Fruit fly (Drosophila melanogaster): ENCODE data around the gene CG13083.

CG13083 gene

dm6 chr2L:19516062-19516461 lies 28.8 kb downstream of the CG13083 start:
- no peak for TF ChIP-seq CG32264 (GFP tag; optimal IDR thresholded peaks at IDR 0.05)
- peak; percentile 34 for TF ChIP-seq psq (GFP tag; optimal IDR thresholded peaks at IDR 0.05)

dm6 chr2L:19517154-19517814 lies 30.0 kb downstream of the CG13083 start, which contains the start of gene Hasp:
TSS of gene Hasp (minus strand) at chr2L:19517204.
- TF ChIP-seq Dif (GFP tag; optimal IDR thresholded peaks at IDR 0.05; ENCODE audit: partially characterized antibody) (no peak), ey (GFP tag; optimal IDR thresholded peaks at IDR 0.05) (no peak), Myc (optimal IDR thresholded peaks at IDR 0.05) (no peak), HLH106 (tag; optimal IDR thresholded peaks at IDR 0.05) (peak; percentile 17)

dm6 chr2L:19518636-19519086 lies 31.4 kb downstream of the CG13083 start, which contains the start of gene CG10132:
TSS of gene CG10132 (plus strand) at chr2L:19518824.
- TF ChIP-seq usp (GFP tag; optimal IDR thresholded peaks at IDR 0.05) (no peak), Vsx2 (GFP tag; optimal IDR thresholded peaks at IDR 0.05; ENCODE audit: partially characterized antibody) (no peak), CG32264 (GFP tag; optimal IDR thresholded peaks at IDR 0.05) (no peak), sage (GFP tag; optimal IDR thresholded peaks at IDR 0.05) (no peak)

dm6 chr2L:19519611-19520010 lies 32.3 kb downstream of the CG13083 start:
- no peak for TF ChIP-seq Hr78 (GFP tag; optimal IDR thresholded peaks at IDR 0.05)
- no peak for TF ChIP-seq Rel (GFP tag; optimal IDR thresholded peaks at IDR 0.05)
- TF ChIP-seq Rel (tag; optimal IDR thresholded peaks at IDR 0.05) = no peak
- no peak for TF ChIP-seq Hnf4 (GFP tag; optimal IDR thresholded peaks at IDR 0.05)
- TF ChIP-seq usp (GFP tag; optimal IDR thresholded peaks at IDR 0.05) = no peak
- no peak for TF ChIP-seq CG32264 (GFP tag; optimal IDR thresholded peaks at IDR 0.05)
- no peak for TF ChIP-seq foxo (GFP tag; optimal IDR thresholded peaks at IDR 0.05)
- no peak for TF ChIP-seq pan (optimal IDR thresholded peaks at IDR 0.05)
- no peak for TF ChIP-seq rgr (GFP tag; optimal IDR thresholded peaks at IDR 0.05)
- TF ChIP-seq h (GFP tag; optimal IDR thresholded peaks at IDR 0.05) = no peak
- TF ChIP-seq Myc (optimal IDR thresholded peaks at IDR 0.05) = no peak
- no peak for TF ChIP-seq br (GFP tag; optimal IDR thresholded peaks at IDR 0.05)
- TF ChIP-seq jim (GFP tag; optimal IDR thresholded peaks at IDR 0.05) = no peak
- no peak for TF ChIP-seq N (GFP tag; optimal IDR thresholded peaks at IDR 0.05)
- TF ChIP-seq CrebA (GFP tag; optimal IDR thresholded peaks at IDR 0.05; ENCODE audit: borderline replicate concordance) = no peak
- TF ChIP-seq woc (GFP tag; optimal IDR thresholded peaks at IDR 0.05) = no peak
- TF ChIP-seq Hr83 (GFP tag; optimal IDR thresholded peaks at IDR 0.05; ENCODE audit: poor library complexity, severe bottlenecking) = no peak
- TF ChIP-seq dmrt93B (GFP tag; optimal IDR thresholded peaks at IDR 0.05) = no peak
- no peak for TF ChIP-seq fru (GFP tag; optimal IDR thresholded peaks at IDR 0.05)
- TF ChIP-seq Sp1 (GFP tag; optimal IDR thresholded peaks at IDR 0.05) = no peak

- TF ChIP-seq brk (GFP tag; optimal IDR thresholded peaks at IDR 0.05) = no peak
- peak; percentile 51 for TF ChIP-seq Myc (optimal IDR thresholded peaks at IDR 0.05)
- TF ChIP-seq Hr78 (GFP tag; optimal IDR thresholded peaks at IDR 0.05) = no peak
- peak; percentile 30 for TF ChIP-seq sage (GFP tag; optimal IDR thresholded peaks at IDR 0.05)
- TF ChIP-seq Sp1 (GFP tag; optimal IDR thresholded peaks at IDR 0.05) = no peak
- peak; percentile 25 for TF ChIP-seq h (GFP tag; optimal IDR thresholded peaks at IDR 0.05)
- TF ChIP-seq rgr (GFP tag; optimal IDR thresholded peaks at IDR 0.05) = peak; percentile 19
- no peak for TF ChIP-seq Dfd (GFP tag; optimal IDR thresholded peaks at IDR 0.05)
Measured at dm6 chr2L:19526316-19526715, 39.0 kb downstream of the CG13083 start, which contains the start of the genes Dpm1 and CG10137. TSS of gene Dpm1 (minus strand) at chr2L:19526368. TSS of gene CG10137 (plus strand) at chr2L:19526686.

- TF ChIP-seq Sp1 (GFP tag; optimal IDR thresholded peaks at IDR 0.05) (no peak), Dif (GFP tag; optimal IDR thresholded peaks at IDR 0.05; ENCODE audit: partially characterized antibody) (no peak), psq (GFP tag; optimal IDR thresholded peaks at IDR 0.05) (no peak), GATAd (GFP tag; optimal IDR thresholded peaks at IDR 0.05) (no peak), fru (GFP tag; optimal IDR thresholded peaks at IDR 0.05) (no peak), tai (GFP tag; optimal IDR thresholded peaks at IDR 0.05) (no peak), br (GFP tag; optimal IDR thresholded peaks at IDR 0.05) (no peak), ey (GFP tag; optimal IDR thresholded peaks at IDR 0.05) (no peak), usp (GFP tag; optimal IDR thresholded peaks at IDR 0.05) (no peak), Jra (GFP tag; optimal IDR thresholded peaks at IDR 0.05) (no peak), lola (GFP tag; optimal IDR thresholded peaks at IDR 0.05) (no peak), woc (GFP tag; optimal IDR thresholded peaks at IDR 0.05) (no peak), Myc (optimal IDR thresholded peaks at IDR 0.05) (no peak), CG32264 (GFP tag; optimal IDR thresholded peaks at IDR 0.05) (no peak), Hr78 (GFP tag; optimal IDR thresholded peaks at IDR 0.05) (no peak), dl (GFP tag; optimal IDR thresholded peaks at IDR 0.05; ENCODE audit: insufficient read depth in 1 of 2, partially characterized antibody in 2 of 2) (no peak)
Measured at dm6 chr2L:19526844-19527243, 39.6 kb downstream of the CG13083 start.

Data from whole organism, wandering third instar larva.